Worm (Caenorhabditis elegans): Measurements from ENCODE around the gene flr-4.

The flr-4 gene

DNA sequence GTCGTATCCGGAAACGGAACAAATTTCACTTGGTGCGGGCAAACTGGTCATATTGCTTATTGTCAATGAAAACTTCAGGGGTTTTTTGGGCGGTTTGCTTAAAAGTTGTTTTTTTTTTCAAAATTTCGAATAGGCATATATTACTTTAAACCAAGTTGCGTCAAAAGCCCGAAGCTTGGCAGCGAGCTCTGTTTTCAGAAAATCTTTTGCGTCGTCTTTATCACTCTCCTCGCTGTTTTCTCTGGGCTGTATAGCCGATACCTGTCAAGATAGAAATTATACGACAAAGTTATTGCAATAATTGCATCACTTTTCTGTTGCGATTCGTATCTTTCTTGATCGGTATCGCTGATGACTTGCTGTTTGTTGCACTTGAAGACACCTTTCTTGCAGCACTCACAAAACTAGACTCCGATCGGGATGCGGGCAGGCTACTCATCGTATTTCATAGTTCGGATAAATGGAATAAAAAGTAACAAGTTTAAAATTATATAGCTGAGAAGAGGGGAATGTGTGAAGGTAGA is 13.1 kb upstream of the flr-4 start, which contains the start of the genes H40L08.3 and H40L08.9 (continued):
- no peak for TF ChIP-seq dmd-6 (GFP tag; IDR thresholded peaks at IDR 0.05)
- no peak for TF ChIP-seq ceh-32 (tag; optimal IDR thresholded peaks at IDR 0.05; ENCODE audit: poor library complexity)
- TF ChIP-seq lin-29 (GFP tag; IDR thresholded peaks at IDR 0.05): no peak
- no peak for TF ChIP-seq snpc-4 (tag; optimal IDR thresholded peaks at IDR 0.05)
- no peak for TF ChIP-seq zip-2 (tag; optimal IDR thresholded peaks at IDR 0.05)
- TF ChIP-seq lsy-2 (tag; optimal IDR thresholded peaks at IDR 0.05): no peak
- TF ChIP-seq mdt-29 (GFP tag; IDR thresholded peaks at IDR 0.05): no peak
- no peak for TF ChIP-seq nhr-42 (GFP tag; IDR thresholded peaks at IDR 0.05)
- TF ChIP-seq nhr-10 (tag; optimal IDR thresholded peaks at IDR 0.05): no peak
- no peak for TF ChIP-seq dve-1 (tag; optimal IDR thresholded peaks at IDR 0.05; ENCODE audit: insufficient read depth)
- no peak for TF ChIP-seq attf-4 (tag; optimal IDR thresholded peaks at IDR 0.05)
- TF ChIP-seq egl-27 (tag; optimal IDR thresholded peaks at IDR 0.05): no peak
- no peak for TF ChIP-seq nhr-111 (GFP tag; optimal IDR thresholded peaks at IDR 0.05)
- no peak for TF ChIP-seq ZK337.2 (GFP tag; IDR thresholded peaks at IDR 0.05)
- TF ChIP-seq ceh-20 (GFP tag; IDR thresholded peaks at IDR 0.05): no peak
- TF ChIP-seq tra-1 (GFP tag; IDR thresholded peaks at IDR 0.05): no peak
- TF ChIP-seq nhr-25 (tag; optimal IDR thresholded peaks at IDR 0.05; ENCODE audit: borderline replicate concordance, insufficient read depth): peak; percentile 56
- TF ChIP-seq ama-1 (optimal IDR thresholded peaks at IDR 0.05): peak; percentile 98
- no peak for TF ChIP-seq lin-13 (GFP tag; optimal IDR thresholded peaks at IDR 0.05)
- no peak for TF ChIP-seq nhr-48 (tag; optimal IDR thresholded peaks at IDR 0.05)
- TF ChIP-seq lin-38 (GFP tag; IDR thresholded peaks at IDR 0.05): 0 out of 2 replicates have a peak, but pooled peaks have one; percentile 5
- TF ChIP-seq rbr-2 (tag; optimal IDR thresholded peaks at IDR 0.05): no peak
- TF ChIP-seq pqm-1 (tag; optimal IDR thresholded peaks at IDR 0.05): no peak
- TF ChIP-seq nhr-76 (tag; optimal IDR thresholded peaks at IDR 0.05): no peak
- TF ChIP-seq fkh-10 (GFP tag; optimal IDR thresholded peaks at IDR 0.05): no peak
- TF ChIP-seq daf-19 (GFP tag; conservative IDR thresholded peaks at IDR 0.05): no peak
- TF ChIP-seq nhr-102 (tag; optimal IDR thresholded peaks at IDR 0.05): peak; percentile 30
- no peak for TF ChIP-seq saeg-2 (GFP tag; IDR thresholded peaks at IDR 0.05)
- no peak for TF ChIP-seq F49E8.2 (tag; optimal IDR thresholded peaks at IDR 0.05; ENCODE audit: borderline replicate concordance)
- no peak for TF ChIP-seq nhr-237 (tag; optimal IDR thresholded peaks at IDR 0.05)
- TF ChIP-seq fos-1 (tag; optimal IDR thresholded peaks at IDR 0.05): no peak
- no peak for TF ChIP-seq Y5F2A.4 (GFP tag; optimal IDR thresholded peaks at IDR 0.05)

DNA sequence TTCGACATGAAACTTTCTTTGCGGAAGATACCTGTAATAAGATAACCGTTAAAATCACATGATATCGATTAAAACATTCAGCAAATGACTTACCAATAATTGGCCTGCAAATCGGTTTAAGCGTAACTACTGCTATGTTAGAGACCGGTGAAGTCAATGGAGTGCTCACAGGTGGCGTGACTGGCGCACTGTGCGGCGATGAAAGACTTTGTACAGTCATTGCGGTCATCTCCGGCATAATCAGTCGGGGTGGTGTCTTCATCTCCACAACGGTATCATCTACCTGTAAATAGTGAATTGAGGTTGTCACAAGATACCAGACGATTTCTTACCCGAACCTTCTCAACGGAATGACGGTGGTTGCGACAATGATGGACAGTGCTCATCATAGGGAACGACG is 12.3 kb upstream of the flr-4 start:
- TF ChIP-seq lin-13 (GFP tag; optimal IDR thresholded peaks at IDR 0.05) (no peak), dmd-8 (GFP tag; IDR thresholded peaks at IDR 0.05) (0 out of 2 replicates have a peak, but pooled peaks have one; percentile 14), unc-62 (GFP tag; optimal IDR thresholded peaks at IDR 0.05 in 1 of 2) (peak in 1 of 2 experiments; percentile 36), unc-62 (tag; optimal IDR thresholded peaks at IDR 0.05) (no peak), nhr-76 (tag; optimal IDR thresholded peaks at IDR 0.05) (no peak), ceh-62 (tag; optimal IDR thresholded peaks at IDR 0.05) (no peak), lin-15B (tag; optimal IDR thresholded peaks at IDR 0.05) (no peak), nhr-102 (tag; optimal IDR thresholded peaks at IDR 0.05) (peak; percentile 22), ama-1 (optimal IDR thresholded peaks at IDR 0.05) (peak; percentile 72), vab-7 (GFP tag; IDR thresholded peaks at IDR 0.05) (no peak), cey-2 (tag; optimal IDR thresholded peaks at IDR 0.05; ENCODE audit: borderline replicate concordance, insufficient read depth) (no peak)

All from whole organism, L4 larva.